Worm (Caenorhabditis elegans) whole organism, young adult: Measurements from ENCODE around the gene aars-1.

Experiments used
- B0035.1 ChIP-seq: sonication (generic microtip); optimal IDR thresholded peaks from 2 replicates; lab custom pipeline; 2016; ENCODE audit warnings: missing genetic modification characterization, mild to moderate bottlenecking, missing compliant biosample characterization, missing genotype, missing genetic modification reagents
- B0336.3 ChIP-seq: fragments of 200-800 bp; sonication (Bioruptor generic); IDR thresholded peaks from 2 replicates; pipeline ENCODE4 v1.3.6; 2022; ENCODE audit warnings: missing genetic modification characterization, missing compliant biosample characterization
- F10E7.11 ChIP-seq: sonication (generic microtip); optimal IDR thresholded peaks from 2 replicates; lab custom pipeline; 2017; ENCODE audit warnings: mild to moderate bottlenecking, missing genetic modification characterization, moderate library complexity, missing compliant biosample characterization
- F22D6.2 ChIP-seq: sonication (generic microtip); optimal IDR thresholded peaks from 2 replicates; lab custom pipeline; 2016; ENCODE audit warnings: mild to moderate bottlenecking, missing genetic modification characterization, missing compliant biosample characterization
- F23B12.7 ChIP-seq: sonication (generic microtip); optimal IDR thresholded peaks from 2 replicates; lab custom pipeline; 2017; ENCODE audit warnings: missing genetic modification characterization, mild to moderate bottlenecking, missing compliant biosample characterization, antibody characterized with exemption, moderate library complexity; ENCODE audit not compliant: insufficient read depth
- F37B4.10 ChIP-seq: fragments of 200-800 bp; sonication (Bioruptor generic); IDR thresholded peaks from 2 replicates; pipeline ENCODE4 v1.3.6; 2022; ENCODE audit warnings: missing genetic modification characterization, missing compliant biosample characterization
- F49E8.2 ChIP-seq: sonication (generic microtip); optimal IDR thresholded peaks from 3 replicates; lab custom pipeline; 2017; ENCODE audit warnings: missing genetic modification characterization, mild to moderate bottlenecking, missing compliant biosample characterization, antibody characterized with exemption, moderate library complexity; ENCODE audit not compliant: insufficient read depth
- F52B5.7 ChIP-seq: sonication (generic microtip); optimal IDR thresholded peaks from 2 replicates; lab custom pipeline; 2016; ENCODE audit warnings: mild to moderate bottlenecking, missing genetic modification characterization, missing compliant biosample characterization
- K11D2.4 ChIP-seq: fragments of 200-800 bp; sonication (Bioruptor generic); IDR thresholded peaks from 2 replicates; pipeline ENCODE4 v1.3.6; 2022; ENCODE audit warnings: missing genetic modification reagents, missing genetic modification characterization, missing compliant biosample characterization
- T26A5.8 ChIP-seq: sonication (generic microtip); optimal IDR thresholded peaks from 2 replicates; lab custom pipeline; 2016; ENCODE audit warnings: missing genetic modification characterization, missing compliant biosample characterization
- Y67H2A.10 ChIP-seq: fragments of 200-800 bp; sonication (Bioruptor generic); conservative IDR thresholded peaks from 2 replicates; pipeline ENCODE4 v1.3.6; 2022; ENCODE audit warnings: missing genetic modification reagents, missing genetic modification characterization, missing compliant biosample characterization
- akir-1 ChIP-seq: fragments of 200-800 bp; sonication (Bioruptor generic); optimal IDR thresholded peaks from 2 replicates; lab custom pipeline; 2018; ENCODE audit warnings: mild to moderate bottlenecking, missing genetic modification characterization, moderate library complexity, missing compliant biosample characterization
- athp-1 ChIP-seq: sonication (generic microtip); optimal IDR thresholded peaks from 2 replicates; lab custom pipeline; 2017; ENCODE audit warnings: mild to moderate bottlenecking, missing genetic modification characterization, missing compliant biosample characterization
- attf-6 ChIP-seq: fragments of 200-800 bp; sonication (Bioruptor generic); IDR thresholded peaks from 2 replicates; pipeline ENCODE4 v1.3.6; 2022; ENCODE audit warnings: missing genetic modification reagents, missing genetic modification characterization, missing compliant biosample characterization
- ccch-3 ChIP-seq: fragments of 200-800 bp; sonication (Bioruptor generic); optimal IDR thresholded peaks from 2 replicates; lab custom pipeline; 2018; ENCODE audit warnings: mild to moderate bottlenecking, missing genetic modification characterization, missing compliant biosample characterization
- ceh-100 ChIP-seq: fragments of 200-800 bp; sonication (Bioruptor generic); IDR thresholded peaks from 2 replicates; pipeline ENCODE4 v1.3.6; 2022; ENCODE audit warnings: missing genetic modification reagents, missing genetic modification characterization, missing compliant biosample characterization
- ceh-40 ChIP-seq: fragments of 200-800 bp; sonication (Bioruptor generic); IDR thresholded peaks from 2 replicates; pipeline ENCODE4 v1.3.6; 2022; ENCODE audit warnings: missing genetic modification characterization, missing compliant biosample characterization
- ceh-58 ChIP-seq: fragments of 200-800 bp; sonication (Bioruptor generic); IDR thresholded peaks from 2 replicates; pipeline ENCODE4 v1.3.6; 2022; ENCODE audit warnings: missing genetic modification characterization, missing compliant biosample characterization
- ceh-79 ChIP-seq: sonication (generic microtip); optimal IDR thresholded peaks from 2 replicates; lab custom pipeline; 2017; ENCODE audit warnings: mild to moderate bottlenecking, missing genetic modification characterization, missing compliant biosample characterization
- ceh-91 ChIP-seq: fragments of 200-800 bp; sonication (Bioruptor generic); IDR thresholded peaks from 2 replicates; pipeline ENCODE4 v1.3.6; 2022; ENCODE audit warnings: missing genetic modification reagents, missing genetic modification characterization, missing compliant biosample characterization
- egrh-3 ChIP-seq: fragments of 200-800 bp; sonication (Bioruptor generic); IDR thresholded peaks from 2 replicates; pipeline ENCODE4 v1.3.6; 2022; ENCODE audit warnings: missing genetic modification reagents, missing genetic modification characterization, missing compliant biosample characterization
- ets-4 ChIP-seq: fragments of 200-800 bp; sonication (Bioruptor generic); optimal IDR thresholded peaks from 2 replicates; lab custom pipeline; 2018; ENCODE audit warnings: mild to moderate bottlenecking, missing genetic modification characterization, missing compliant biosample characterization
- gei-17 ChIP-seq: fragments of 200-800 bp; sonication (Bioruptor generic); optimal IDR thresholded peaks from 2 replicates; lab custom pipeline; 2018; ENCODE audit warnings: mild to moderate bottlenecking, missing genetic modification characterization, missing compliant biosample characterization
- hlh-26 ChIP-seq: fragments of 200-800 bp; sonication (Bioruptor generic); conservative IDR thresholded peaks from 2 replicates; pipeline ENCODE4 v1.3.6; 2022; ENCODE audit warnings: missing genetic modification reagents, missing genetic modification characterization, missing compliant biosample characterization
- lag-1 ChIP-seq: fragments of 200-800 bp; sonication (Bioruptor generic); IDR thresholded peaks from 2 replicates; pipeline ENCODE4 v1.3.6; 2022; ENCODE audit warnings: missing genetic modification reagents, missing genetic modification characterization, missing compliant biosample characterization
- let-526 ChIP-seq: fragments of 200-800 bp; sonication (Bioruptor generic); IDR thresholded peaks from 2 replicates; pipeline ENCODE4 v1.3.6; 2022; ENCODE audit warnings: missing genetic modification reagents, missing genetic modification characterization, missing compliant biosample characterization
- let-607 ChIP-seq, 2 experiments: fragments of 200-800 bp in 1 of 2; sonication (Bioruptor generic) in 1 of 2; sonication (generic microtip) in 1 of 2; optimal IDR thresholded peaks; 2 replicates each; lab custom pipeline; 2016 to 2018; ENCODE audit warnings: mild to moderate bottlenecking in 2 of 2, missing compliant biosample characterization in 2 of 2, missing genetic modification characterization in 2 of 2, moderate library complexity in 2 of 2, missing genotype in 1 of 2
- lin-40 ChIP-seq: sonication (generic microtip); optimal IDR thresholded peaks from 2 replicates; lab custom pipeline; 2016; ENCODE audit warnings: missing genetic modification characterization, mild to moderate bottlenecking, missing compliant biosample characterization, missing genotype, missing genetic modification reagents
- lsl-1 ChIP-seq: fragments of 200-800 bp; sonication (Bioruptor generic); optimal IDR thresholded peaks from 2 replicates; lab custom pipeline; 2018; ENCODE audit warnings: mild to moderate bottlenecking, missing genetic modification characterization, moderate library complexity, missing compliant biosample characterization
- lsy-27 ChIP-seq: sonication (generic microtip); optimal IDR thresholded peaks from 2 replicates; lab custom pipeline; 2017; ENCODE audit warnings: missing genetic modification characterization, mild to moderate bottlenecking, missing compliant biosample characterization, antibody characterized with exemption, missing genotype, borderline replicate concordance; ENCODE audit not compliant: insufficient read depth
- madf-3 ChIP-seq: fragments of 200-800 bp; sonication (Bioruptor generic); IDR thresholded peaks from 2 replicates; pipeline ENCODE4 v1.3.6; 2022; ENCODE audit warnings: missing genetic modification reagents, missing genetic modification characterization, missing compliant biosample characterization
- madf-6 ChIP-seq: fragments of 200-800 bp; sonication (Bioruptor generic); IDR thresholded peaks from 2 replicates; pipeline ENCODE4 v1.3.6; 2022; ENCODE audit warnings: missing genetic modification reagents, missing genetic modification characterization, missing compliant biosample characterization
- mcd-1 ChIP-seq: fragments of 200-800 bp; sonication (Bioruptor generic); IDR thresholded peaks from 2 replicates; pipeline ENCODE4 v1.3.6; 2022; ENCODE audit warnings: missing genetic modification reagents, missing genetic modification characterization, missing compliant biosample characterization
- mel-28 ChIP-seq: sonication (generic microtip); optimal IDR thresholded peaks from 2 replicates; lab custom pipeline; 2016; ENCODE audit warnings: borderline replicate concordance, mild to moderate bottlenecking, missing genetic modification characterization, missing compliant biosample characterization
- nfya-1 ChIP-seq: sonication (generic microtip); optimal IDR thresholded peaks from 2 replicates; lab custom pipeline; 2017; ENCODE audit warnings: antibody characterized with exemption, missing compliant biosample characterization, missing genetic modification characterization, borderline replicate concordance; ENCODE audit not compliant: insufficient read depth
- nhr-80 ChIP-seq: sonication (generic microtip); optimal IDR thresholded peaks from 2 replicates; lab custom pipeline; 2016; ENCODE audit warnings: missing genetic modification characterization, missing compliant biosample characterization
- rec-8 ChIP-seq, 2 experiments: sonication (generic microtip); optimal IDR thresholded peaks; 2 replicates each; lab custom pipeline; 2016; ENCODE audit warnings: mild to moderate bottlenecking in 2 of 2, missing genetic modification characterization in 2 of 2, missing genetic modification reagents in 2 of 2, missing genotype in 2 of 2, missing biosample characterization in 1 of 2, missing compliant biosample characterization in 1 of 2, moderate library complexity in 1 of 2
- repo-1 ChIP-seq: sonication (generic microtip); optimal IDR thresholded peaks from 2 replicates; lab custom pipeline; 2017; ENCODE audit warnings: mild to moderate bottlenecking, missing genetic modification characterization, missing compliant biosample characterization
- sdz-38 ChIP-seq: sonication (generic microtip); optimal IDR thresholded peaks from 2 replicates; lab custom pipeline; 2016; ENCODE audit warnings: missing genotype, missing genetic modification characterization, missing compliant biosample characterization
- snpc-1.1 ChIP-seq: sonication (generic microtip); optimal IDR thresholded peaks from 2 replicates; lab custom pipeline; 2017; ENCODE audit warnings: missing genetic modification characterization, mild to moderate bottlenecking, missing compliant biosample characterization, antibody characterized with exemption, moderate library complexity, missing genotype, missing genetic modification reagents; ENCODE audit not compliant: insufficient read depth
- snpc-4 ChIP-seq, 5 experiments: fragments of 150-350 bp in 1 of 5; sonication (generic microtip) in 4 of 5; optimal IDR thresholded peaks; 2 replicates each; lab custom pipeline; 2014 to 2018; ENCODE audit warnings: missing genetic modification characterization in 5 of 5, missing biosample characterization in 3 of 5, antibody characterized with exemption in 2 of 5, mild to moderate bottlenecking in 2 of 5, missing compliant biosample characterization in 2 of 5, missing genotype in 2 of 5, moderate library complexity in 2 of 5, missing genetic modification reagents in 1 of 5
- unc-130 ChIP-seq: sonication (generic microtip); optimal IDR thresholded peaks from 2 replicates; lab custom pipeline; 2016; ENCODE audit warnings: missing genetic modification reagents, missing genetic modification characterization, missing compliant biosample characterization
- zfh-2 ChIP-seq: fragments of 200-800 bp; sonication (Bioruptor generic); conservative IDR thresholded peaks from 2 replicates; pipeline ENCODE4 v1.3.6; 2022; ENCODE audit warnings: missing genetic modification reagents, missing genetic modification characterization, missing compliant biosample characterization
- ztf-18 ChIP-seq: sonication (generic microtip); optimal IDR thresholded peaks from 2 replicates; lab custom pipeline; 2016; ENCODE audit warnings: missing genotype, mild to moderate bottlenecking, missing genetic modification characterization, missing compliant biosample characterization
- ztf-3 ChIP-seq: fragments of 200-800 bp; sonication (Bioruptor generic); optimal IDR thresholded peaks from 2 replicates; lab custom pipeline; 2018; ENCODE audit warnings: mild to moderate bottlenecking, missing genetic modification characterization, missing compliant biosample characterization

aars-1 gene

ce11 chrII:11473525-11474181, 9.4 kb upstream of the aars-1 start, which contains the start of the genes metl-1 and W02B12.11 (continued):
- peak; percentile 8 for TF ChIP-seq unc-130 (GFP tag; lab: Kevin White, UChicago)
- peak in 1 of 2 experiments; percentile 57 for TF ChIP-seq let-607 (tag; optimal IDR thresholded peaks at IDR 0.05; lab: Kevin White, UChicago)
- peak; percentile 12 for TF ChIP-seq F49E8.2 (tag; lab: Kevin White, UChicago)
- peak; percentile 9 for TF ChIP-seq B0035.1 (tag; lab: Kevin White, UChicago)
- TF ChIP-seq T26A5.8 (tag; lab: Kevin White, UChicago) = no peak
- peak; percentile 88 for TF ChIP-seq lin-40 (tag; lab: Kevin White, UChicago)
- TF ChIP-seq lag-1 (GFP tag; lab: Robert Waterston, UW) = no peak
- peak; percentile 70 for TF ChIP-seq repo-1 (tag; lab: Kevin White, UChicago)
- no peak for TF ChIP-seq let-526 (GFP tag; lab: Robert Waterston, UW)
- no peak for TF ChIP-seq ceh-79 (tag; lab: Kevin White, UChicago)
- TF ChIP-seq ceh-58 (GFP tag; lab: Robert Waterston, UW) = no peak
- no peak for TF ChIP-seq sdz-38
- TF ChIP-seq snpc-4 (GFP tag; optimal IDR thresholded peaks at IDR 0.05; lab: Kevin White, UChicago) = peak; percentile 16
- TF ChIP-seq snpc-4 (tag; optimal IDR thresholded peaks at IDR 0.05; lab: Kevin White, UChicago) = peak; percentile 61 to 77 (median 70)
- TF ChIP-seq F37B4.10 = no peak
- TF ChIP-seq attf-6 = no peak
- TF ChIP-seq gei-17 (GFP tag; lab: Kevin White, UChicago) = peak; percentile 64
- no peak for TF ChIP-seq ets-4 (GFP tag; lab: Kevin White, UChicago)
- no peak for TF ChIP-seq F10E7.11 (tag; lab: Kevin White, UChicago)
- TF ChIP-seq ceh-91 (GFP tag; lab: Robert Waterston, UW) = peak; percentile 35; the same call in 1 of the 2 replicates
- no peak for TF ChIP-seq ceh-40 (GFP tag; lab: Robert Waterston, UW)
- TF ChIP-seq Y67H2A.10 (GFP tag; lab: Robert Waterston, UW) = no peak
- no peak for TF ChIP-seq nfya-1 (tag; lab: Kevin White, UChicago)
- TF ChIP-seq nhr-80 (tag; lab: Kevin White, UChicago) = peak; percentile 55
- no peak for TF ChIP-seq ccch-3 (GFP tag; lab: Kevin White, UChicago)
- no peak for TF ChIP-seq mel-28
- TF ChIP-seq F22D6.2 (tag; lab: Kevin White, UChicago) = peak; percentile 43
- TF ChIP-seq F52B5.7 (tag; lab: Kevin White, UChicago) = no peak
- peak in 1 of 2 experiments; percentile 28 for TF ChIP-seq rec-8 (tag; optimal IDR thresholded peaks at IDR 0.05; lab: Kevin White, UChicago)
- peak; percentile 25 for TF ChIP-seq F23B12.7
- peak; percentile 92 for TF ChIP-seq madf-3 (GFP tag; lab: Robert Waterston, UW)
- TF ChIP-seq K11D2.4 (GFP tag; lab: Robert Waterston, UW) = peak; percentile 83
- no peak for TF ChIP-seq lsy-27 (tag; lab: Kevin White, UChicago)
- no peak for TF ChIP-seq ztf-3 (GFP tag; lab: Kevin White, UChicago)
- peak; percentile 99 for TF ChIP-seq ztf-18
- TF ChIP-seq athp-1 (tag; lab: Kevin White, UChicago) = no peak
- no peak for TF ChIP-seq egrh-3 (GFP tag; lab: Robert Waterston, UW)
- peak; percentile 75 for TF ChIP-seq lsl-1 (GFP tag; lab: Kevin White, UChicago)
- no peak for TF ChIP-seq hlh-26 (GFP tag; lab: Robert Waterston, UW)
- TF ChIP-seq B0336.3 (GFP tag; lab: Robert Waterston, UW) = peak; percentile 85
- peak; percentile 76 for TF ChIP-seq ceh-100 (GFP tag; lab: Robert Waterston, UW)
- TF ChIP-seq zfh-2 (GFP tag; lab: Robert Waterston, UW) = peak; percentile 69; the same call in 1 of the 2 replicates
- no peak for TF ChIP-seq akir-1
- peak; percentile 39 for TF ChIP-seq snpc-1.1 (tag; lab: Kevin White, UChicago)
- TF ChIP-seq madf-6 = peak; percentile 91
- peak; percentile 88 for TF ChIP-seq mcd-1
